Worm (Caenorhabditis elegans) whole organism, late embryonic: ENCODE data around the gene K02F3.9.

Source experiments
- T23F11.4 ChIP-seq: fragments of 200-800 bp; sonication (Bioruptor generic); optimal IDR thresholded peaks from 2 replicates; lab custom pipeline; 2018; ENCODE audit warnings: mild to moderate bottlenecking, missing genetic modification characterization, missing compliant biosample characterization
- Y22D7AL.16 ChIP-seq: sonication (generic microtip); optimal IDR thresholded peaks from 2 replicates; lab custom pipeline; 2016; ENCODE audit warnings: missing genetic modification characterization, missing compliant biosample characterization
- ceh-18 ChIP-seq: sonication (generic microtip); optimal IDR thresholded peaks from 2 replicates; lab custom pipeline; 2016; ENCODE audit warnings: missing genetic modification characterization, missing compliant biosample characterization
- ceh-19 ChIP-seq: fragments of 200-800 bp; sonication (Bioruptor generic); optimal IDR thresholded peaks from 2 replicates; lab custom pipeline; 2018; ENCODE audit warnings: mild to moderate bottlenecking, missing genetic modification characterization, missing compliant biosample characterization
- ceh-2 ChIP-seq: sonication (generic microtip); optimal IDR thresholded peaks from 2 replicates; lab custom pipeline; 2016; ENCODE audit warnings: missing genotype, missing genetic modification characterization, missing compliant biosample characterization
- ceh-31 ChIP-seq: sonication (generic microtip); optimal IDR thresholded peaks from 2 replicates; lab custom pipeline; 2016; ENCODE audit warnings: missing genetic modification characterization, missing compliant biosample characterization
- ceh-48 ChIP-seq: sonication (generic microtip); optimal IDR thresholded peaks from 2 replicates; lab custom pipeline; 2016; ENCODE audit warnings: missing genetic modification characterization, inconsistent platforms, missing compliant biosample characterization
- ceh-6 ChIP-seq: fragments of 200-800 bp; sonication (Bioruptor generic); optimal IDR thresholded peaks from 2 replicates; lab custom pipeline; 2018; ENCODE audit warnings: mild to moderate bottlenecking, missing genetic modification characterization, missing compliant biosample characterization
- che-1 ChIP-seq: sonication (generic microtip); optimal IDR thresholded peaks from 2 replicates; lab custom pipeline; 2016; ENCODE audit warnings: mild to moderate bottlenecking, missing genetic modification characterization, missing compliant biosample characterization
- elt-2 ChIP-seq: sonication (generic microtip); optimal IDR thresholded peaks from 2 replicates; lab custom pipeline; 2016; ENCODE audit warnings: missing genetic modification reagents, missing genetic modification characterization, missing compliant biosample characterization
- fkh-10 ChIP-seq: fragments of 150-350 bp; optimal IDR thresholded peaks from 2 replicates; lab custom pipeline; 2014; ENCODE audit warnings: missing biosample characterization, missing genetic modification reagents, missing genetic modification characterization
- fkh-6 ChIP-seq: sonication (generic microtip); optimal IDR thresholded peaks from 2 replicates; lab custom pipeline; 2016; ENCODE audit warnings: missing genetic modification characterization, missing compliant biosample characterization
- gmeb-2 ChIP-seq: sonication (generic microtip); optimal IDR thresholded peaks from 2 replicates; lab custom pipeline; 2016; ENCODE audit warnings: missing genetic modification characterization, inconsistent platforms, missing compliant biosample characterization
- hlh-30 ChIP-seq: sonication (generic microtip); optimal IDR thresholded peaks from 2 replicates; lab custom pipeline; 2017; ENCODE audit warnings: antibody characterized with exemption, missing genetic modification characterization, missing compliant biosample characterization; ENCODE audit not compliant: insufficient read depth
- nfya-1 ChIP-seq: sonication (generic microtip); optimal IDR thresholded peaks from 2 replicates; lab custom pipeline; 2017; ENCODE audit warnings: missing genetic modification characterization, mild to moderate bottlenecking, missing compliant biosample characterization, antibody characterized with exemption, moderate library complexity
- npax-4 ChIP-seq: sonication (generic microtip); optimal IDR thresholded peaks from 2 replicates; lab custom pipeline; 2016; ENCODE audit warnings: missing genetic modification characterization, missing compliant biosample characterization
- odd-2 ChIP-seq: sonication (generic microtip); optimal IDR thresholded peaks from 2 replicates; lab custom pipeline; 2017; ENCODE audit warnings: antibody characterized with exemption, mild to moderate bottlenecking, missing genetic modification characterization, missing compliant biosample characterization
- pat-9 ChIP-seq: fragments of 200-800 bp; sonication (Bioruptor generic); optimal IDR thresholded peaks from 2 replicates; lab custom pipeline; 2018; ENCODE audit warnings: mild to moderate bottlenecking, missing genetic modification characterization, moderate library complexity, missing compliant biosample characterization
- pax-1 ChIP-seq: fragments of 150-350 bp; optimal IDR thresholded peaks from 2 replicates; lab custom pipeline; 2014; ENCODE audit warnings: missing biosample characterization, missing genetic modification characterization
- pros-1 ChIP-seq: fragments of 150-350 bp; optimal IDR thresholded peaks from 2 replicates; lab custom pipeline; 2014; ENCODE audit warnings: missing biosample characterization, missing genetic modification reagents, missing genetic modification characterization
- sdc-2 ChIP-seq: sonication (generic microtip); optimal IDR thresholded peaks from 2 replicates; lab custom pipeline; 2016; ENCODE audit warnings: missing genotype, missing genetic modification characterization, missing compliant biosample characterization
- sox-4 ChIP-seq: sonication (generic microtip); optimal IDR thresholded peaks from 2 replicates; lab custom pipeline; 2017; ENCODE audit warnings: mild to moderate bottlenecking, missing genetic modification characterization, inconsistent platforms, missing compliant biosample characterization
- syd-9 ChIP-seq: sonication (generic microtip); optimal IDR thresholded peaks from 2 replicates; lab custom pipeline; 2016; ENCODE audit warnings: mild to moderate bottlenecking, missing genetic modification characterization, moderate library complexity, missing compliant biosample characterization
- tbx-2 ChIP-seq: sonication (generic microtip); optimal IDR thresholded peaks from 2 replicates; lab custom pipeline; 2016; ENCODE audit warnings: missing genetic modification characterization, missing compliant biosample characterization
- tbx-7 ChIP-seq: sonication (generic microtip); optimal IDR thresholded peaks from 2 replicates; lab custom pipeline; 2016; ENCODE audit warnings: missing genotype, missing genetic modification characterization, missing compliant biosample characterization
- unc-3 ChIP-seq, 2 experiments: fragments of 200-800 bp in 1 of 2; sonication (Bioruptor generic) in 1 of 2; sonication (generic microtip) in 1 of 2; conservative IDR thresholded peaks in 1 of 2; optimal IDR thresholded peaks in 1 of 2; 2 replicates each; pipeline versions ENCODE4 v1.3.6 to Lab custom; 2016 to 2022; ENCODE audit warnings: missing compliant biosample characterization in 2 of 2, missing genetic modification characterization in 2 of 2, missing genetic modification reagents in 1 of 2
- unc-42 ChIP-seq: sonication (generic microtip); optimal IDR thresholded peaks from 2 replicates; lab custom pipeline; 2016; ENCODE audit warnings: missing genotype, missing genetic modification characterization, missing compliant biosample characterization
- unc-55 ChIP-seq: sonication (generic microtip); optimal IDR thresholded peaks from 2 replicates; lab custom pipeline; 2017; ENCODE audit warnings: missing biosample characterization, missing genetic modification reagents, missing genetic modification characterization

K02F3.9 gene

ce11 chrIII:794000-794399, 47.2 kb downstream of the K02F3.9 start, which contains the start of gene rps-29:
TSS of gene rps-29 (plus strand) at chrIII:794300.
- no peak for TF ChIP-seq fkh-6 (tag; lab: Kevin White, UChicago)
- no peak for TF ChIP-seq sdc-2 (tag; lab: Kevin White, UChicago)
- TF ChIP-seq ceh-48 (tag; lab: Kevin White, UChicago) = peak; percentile 30

ce11 chrIII:793595-793994, 47.6 kb downstream of the K02F3.9 start, which contains the start of gene snt-2:
TSS of gene snt-2 (minus strand) at chrIII:793733.
- TF ChIP-seq pros-1 (tag; lab: Kevin White, UChicago) (peak; percentile 8), T23F11.4 (GFP tag; lab: Kevin White, UChicago) (no peak), tbx-2 (tag; lab: Kevin White, UChicago) (peak; percentile 16), nfya-1 (tag; lab: Kevin White, UChicago) (peak; percentile 87), ceh-2 (tag; lab: Kevin White, UChicago) (peak; percentile 17), unc-42 (tag; lab: Kevin White, UChicago) (peak; percentile 31), ceh-48 (tag; lab: Kevin White, UChicago) (no peak), ceh-31 (tag; lab: Kevin White, UChicago) (peak; percentile 59), hlh-30 (tag; lab: Kevin White, UChicago) (peak; percentile 65), unc-3 (GFP tag; conservative IDR thresholded peaks at IDR 0.05; lab: Robert Waterston, UW) (no peak), unc-3 (tag; optimal IDR thresholded peaks at IDR 0.05; lab: Kevin White, UChicago) (no peak), ceh-18 (tag; lab: Kevin White, UChicago) (peak; percentile 17), elt-2 (tag; lab: Kevin White, UChicago) (peak; percentile 38), npax-4 (tag; lab: Kevin White, UChicago) (no peak), pat-9 (no peak), tbx-7 (tag; lab: Kevin White, UChicago) (no peak), sox-4 (tag; lab: Kevin White, UChicago) (no peak), ceh-19 (no peak), fkh-10 (GFP tag; lab: Kevin White, UChicago) (no peak), pax-1 (peak; percentile 19), gmeb-2 (tag; lab: Kevin White, UChicago) (no peak)

- no peak for TF ChIP-seq ceh-2 (tag; lab: Kevin White, UChicago)
- no peak for TF ChIP-seq pros-1 (tag; lab: Kevin White, UChicago)
- no peak for TF ChIP-seq sdc-2 (tag; lab: Kevin White, UChicago)
- no peak for TF ChIP-seq unc-55
- no peak for TF ChIP-seq syd-9
- no peak for TF ChIP-seq odd-2 (tag; lab: Kevin White, UChicago)
- TF ChIP-seq ceh-6 (GFP tag; lab: Kevin White, UChicago) = no peak
- no peak for TF ChIP-seq Y22D7AL.16 (tag; lab: Kevin White, UChicago)
- TF ChIP-seq che-1 (tag; lab: Kevin White, UChicago) = no peak
Observed at ce11 chrIII:790591-790990, 50.6 kb downstream of the K02F3.9 start.
